Fruit fly (Drosophila melanogaster) Kc167 (cell line): ENCODE data around the gene CG34149.

ENCODE experiments used
- Myc ChIP-seq: fragments of >200 bp; optimal IDR thresholded peaks from 2 replicates; lab custom pipeline; 2017; ENCODE audit warnings: missing external identifiers
- h ChIP-seq: fragments of >200 bp; optimal IDR thresholded peaks from 3 replicates; lab custom pipeline; 2018; ENCODE audit warnings: missing external identifiers
- insv ChIP-seq: fragments of >200 bp; optimal IDR thresholded peaks from 3 replicates; lab custom pipeline; 2018; ENCODE audit warnings: missing external identifiers
- psq ChIP-seq: fragments of >200 bp; optimal IDR thresholded peaks from 2 replicates; lab custom pipeline; 2017; ENCODE audit warnings: missing external identifiers

dm6 chr3R:22342151-22342550, 37.8 kb upstream of the CG34149 start, which contains the start of gene CG5386:
- TF ChIP-seq insv (lab: Kevin White, UChicago) (no peak), h (lab: Kevin White, UChicago) (no peak), psq (lab: Kevin White, UChicago) (no peak), Myc (lab: Kevin White, UChicago) (no peak)
